Worm (Caenorhabditis elegans): ENCODE data around the gene T05A7.12.

Gene T05A7.12

DNA sequence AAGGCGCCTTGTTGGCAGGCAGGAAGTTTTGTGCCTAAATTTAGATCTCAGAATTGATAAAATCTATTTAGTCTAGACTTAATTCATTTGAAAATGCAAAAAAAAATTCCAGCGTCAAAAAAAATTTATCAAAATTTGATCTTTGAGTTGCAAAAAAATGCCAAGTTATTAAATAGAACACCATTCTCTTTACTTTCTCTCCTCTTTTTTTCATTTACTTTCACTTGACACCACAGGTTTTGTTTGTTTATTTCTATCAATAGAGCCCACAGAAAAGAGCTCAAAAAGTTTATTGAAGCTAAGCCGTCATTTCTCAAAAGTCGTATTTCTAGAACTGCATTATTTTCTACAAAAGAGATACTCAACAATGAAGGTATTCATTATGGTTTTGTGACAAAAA lies 50.4 kb downstream of the T05A7.12 start, which contains the start of gene pqn-35:
pqn-35 (plus strand) TSS at position 301 of the 400 bp plus-strand sequence.
- TF ChIP-seq tbx-11 (GFP tag; IDR thresholded peaks at IDR 0.05) (no peak), tra-4 (tag; optimal IDR thresholded peaks at IDR 0.05) (no peak), ets-7 (tag; optimal IDR thresholded peaks at IDR 0.05) (no peak), sea-1 (GFP tag; conservative IDR thresholded peaks at IDR 0.05) (no peak), hmbx-1 (tag; optimal IDR thresholded peaks at IDR 0.05) (no peak), hnd-1 (tag; optimal IDR thresholded peaks at IDR 0.05) (no peak), F13C5.2 (tag; optimal IDR thresholded peaks at IDR 0.05) (no peak), pes-1 (GFP tag; IDR thresholded peaks at IDR 0.05) (no peak), scrt-1 (GFP tag; IDR thresholded peaks at IDR 0.05) (no peak), ceh-13 (GFP tag; optimal IDR thresholded peaks at IDR 0.05) (no peak), ceh-36 (tag; optimal IDR thresholded peaks at IDR 0.05) (no peak), hmg-4 (GFP tag; optimal IDR thresholded peaks at IDR 0.05) (no peak)
